Fruit fly (Drosophila melanogaster): Measurements from ENCODE around the gene Act5C.
A peak's percentile ranks its signal among the peaks of the same experiment; 100 is the strongest.

Act5C gene

dm6 chrX:5868795-5869194, 31.9 kb upstream of the Act5C start, which contains the start of gene CG15764:
Gene CG15764 (plus strand): TSS chrX:5869095.
- no peak for TF ChIP-seq dac (GFP tag; optimal IDR thresholded peaks at IDR 0.05)
- no peak for TF ChIP-seq fd85E (GFP tag; optimal IDR thresholded peaks at IDR 0.05)
- TF ChIP-seq cyc (GFP tag; optimal IDR thresholded peaks at IDR 0.05): no peak
- no peak for TF ChIP-seq CG11294 (GFP tag; IDR thresholded peaks at IDR 0.05)
- no peak for TF ChIP-seq CG8632 (GFP tag; optimal IDR thresholded peaks at IDR 0.05)
- TF ChIP-seq CG32006 (GFP tag; optimal IDR thresholded peaks at IDR 0.05): no peak
- TF ChIP-seq CG15336 (GFP tag; IDR thresholded peaks at IDR 0.05): no peak
- TF ChIP-seq CG34406 (GFP tag; optimal IDR thresholded peaks at IDR 0.05): no peak
- no peak for TF ChIP-seq Hr4 (GFP tag; optimal IDR thresholded peaks at IDR 0.05)
- no peak for TF ChIP-seq dsx (GFP tag; optimal IDR thresholded peaks at IDR 0.05; ENCODE audit: poor library complexity, severe bottlenecking)

- TF ChIP-seq CG1621 (tag; optimal IDR thresholded peaks at IDR 0.05) (peak; percentile 2), CG6276 (GFP tag; optimal IDR thresholded peaks at IDR 0.05) (no peak)
Observed at dm6 chrX:5873164-5873563, 27.5 kb upstream of the Act5C start, which contains the start of gene GAA1. Gene GAA1 (minus strand): TSS chrX:5873357.

- no peak for TF ChIP-seq CG7368 (GFP tag; optimal IDR thresholded peaks at IDR 0.05)
- no peak for TF ChIP-seq CG34406 (GFP tag; optimal IDR thresholded peaks at IDR 0.05)
- no peak for TF ChIP-seq Ets21C (GFP tag; optimal IDR thresholded peaks at IDR 0.05)
- TF ChIP-seq Eip93F (GFP tag; optimal IDR thresholded peaks at IDR 0.05): no peak
- no peak for TF ChIP-seq Sox15 (GFP tag; optimal IDR thresholded peaks at IDR 0.05)
- peak; percentile 13 for TF ChIP-seq Eip78C (GFP tag)
- TF ChIP-seq Gug (GFP tag; IDR thresholded peaks at IDR 0.05): no peak
- TF ChIP-seq net (GFP tag; optimal IDR thresholded peaks at IDR 0.05): no peak
- TF ChIP-seq topi (GFP tag; optimal IDR thresholded peaks at IDR 0.05): no peak
- peak; percentile 90 for TF ChIP-seq CG1621 (tag; optimal IDR thresholded peaks at IDR 0.05)
- no peak for TF ChIP-seq esn (GFP tag; optimal IDR thresholded peaks at IDR 0.05)
- no peak for TF ChIP-seq CG11762 (GFP tag; optimal IDR thresholded peaks at IDR 0.05; ENCODE audit: insufficient read depth)
- TF ChIP-seq CG6792 (GFP tag; optimal IDR thresholded peaks at IDR 0.05): no peak
- TF ChIP-seq Blimp-1 (GFP tag; optimal IDR thresholded peaks at IDR 0.05): no peak
- TF ChIP-seq Smox (GFP tag; optimal IDR thresholded peaks at IDR 0.05): no peak
Observed at dm6 chrX:5876584-5876983, 24.1 kb upstream of the Act5C start, which contains the start of gene mof. Gene mof (minus strand): TSS chrX:5876853.

- TF ChIP-seq svp (GFP tag) (no peak), acj6 (GFP tag; optimal IDR thresholded peaks at IDR 0.05) (peak; percentile 33), CG11294 (GFP tag; IDR thresholded peaks at IDR 0.05) (no peak), Hr38 (GFP tag; optimal IDR thresholded peaks at IDR 0.05) (no peak), CG11902 (GFP tag; optimal IDR thresholded peaks at IDR 0.05) (no peak), CG4318 (GFP tag; optimal IDR thresholded peaks at IDR 0.05) (no peak), CG6276 (GFP tag; optimal IDR thresholded peaks at IDR 0.05) (no peak), net (GFP tag; optimal IDR thresholded peaks at IDR 0.05) (no peak), esn (GFP tag; optimal IDR thresholded peaks at IDR 0.05) (peak; percentile 69), CG1621 (tag; optimal IDR thresholded peaks at IDR 0.05) (peak; percentile 51), CG8319 (GFP tag; optimal IDR thresholded peaks at IDR 0.05) (peak; percentile 4), CG10669 (GFP tag; optimal IDR thresholded peaks at IDR 0.05) (no peak), Hr4 (GFP tag; optimal IDR thresholded peaks at IDR 0.05) (peak; percentile 10), CG3032 (tag; optimal IDR thresholded peaks at IDR 0.05) (peak; percentile 20), topi (GFP tag; optimal IDR thresholded peaks at IDR 0.05) (peak; percentile 65), CG3919 (GFP tag; optimal IDR thresholded peaks at IDR 0.05) (peak; percentile 51), fd59A (GFP tag; optimal IDR thresholded peaks at IDR 0.05) (peak; percentile 20), Ets21C (GFP tag; optimal IDR thresholded peaks at IDR 0.05) (peak; percentile 34), dsx (GFP tag; optimal IDR thresholded peaks at IDR 0.05; ENCODE audit: poor library complexity, severe bottlenecking) (peak; percentile 77), CG10631 (GFP tag; optimal IDR thresholded peaks at IDR 0.05) (peak; percentile 37), CG7368 (GFP tag; optimal IDR thresholded peaks at IDR 0.05) (peak; percentile 7), cyc (GFP tag; optimal IDR thresholded peaks at IDR 0.05) (peak; percentile 61), spab (GFP tag; optimal IDR thresholded peaks at IDR 0.05) (no peak), Eip93F (GFP tag; optimal IDR thresholded peaks at IDR 0.05) (no peak), CG9139 (GFP tag; optimal IDR thresholded peaks at IDR 0.05) (no peak), dac (GFP tag; optimal IDR thresholded peaks at IDR 0.05) (no peak), CG31627 (GFP tag; optimal IDR thresholded peaks at IDR 0.05) (peak; percentile 57), OdsH (GFP tag; optimal IDR thresholded peaks at IDR 0.05) (no peak), Smox (GFP tag; optimal IDR thresholded peaks at IDR 0.05) (no peak), CG6808 (GFP tag; optimal IDR thresholded peaks at IDR 0.05) (no peak), Ets96B (tag; optimal IDR thresholded peaks at IDR 0.05) (peak; percentile 6), Sox15 (GFP tag; optimal IDR thresholded peaks at IDR 0.05) (no peak), CG6854 (GFP tag; optimal IDR thresholded peaks at IDR 0.05) (no peak), vri (GFP tag; optimal IDR thresholded peaks at IDR 0.05) (no peak)
Observed at dm6 chrX:5879543-5879943, 21.1 kb upstream of the Act5C start, which contains the start of the genes Usp30 and CG16721. Gene Usp30 (minus strand): TSS chrX:5879787. Gene CG16721 (plus strand): TSS chrX:5879869.
